Fruit fly (Drosophila melanogaster) whole organism, embryonic: Measurements from ENCODE around the gene CG1231.

Experiments
- Ada2b ChIP-seq: fragments of 200-800 bp; sonication (Bioruptor generic); IDR thresholded peaks from 2 replicates; pipeline ENCODE4 v1.3.6; 2022; ENCODE audit warnings: missing biosample characterization, missing genetic modification characterization
- CG10543 ChIP-seq: fragments of 200-800 bp; sonication (Bioruptor generic); optimal IDR thresholded peaks from 3 replicates; lab custom pipeline; 2017; ENCODE audit warnings: missing biosample characterization, mild to moderate bottlenecking, missing genetic modification characterization, moderate library complexity
- CG10979 ChIP-seq: fragments of 200-800 bp; sonication (Bioruptor generic); optimal IDR thresholded peaks from 2 replicates; lab custom pipeline; 2018; ENCODE audit warnings: missing biosample characterization, mild to moderate bottlenecking, missing genetic modification characterization, moderate library complexity
- CG11504 ChIP-seq: fragments of 200-800 bp; sonication (Bioruptor generic); optimal IDR thresholded peaks from 3 replicates; lab custom pipeline; 2019; ENCODE audit warnings: missing biosample characterization, mild to moderate bottlenecking, missing genetic modification characterization, moderate library complexity
- CG11695 ChIP-seq: fragments of 200-800 bp; sonication (Bioruptor generic); IDR thresholded peaks from 3 replicates; pipeline ENCODE4 v1.3.6; 2022; ENCODE audit warnings: missing biosample characterization, missing genetic modification characterization
- CG11696 ChIP-seq: fragments of 200-800 bp; sonication (Bioruptor generic); IDR thresholded peaks from 2 replicates; pipeline ENCODE4 v1.3.6; 2022; ENCODE audit warnings: missing biosample characterization, missing genetic modification characterization
- CG12659 ChIP-seq: fragments of 200-800 bp; sonication (Bioruptor generic); optimal IDR thresholded peaks from 3 replicates; lab custom pipeline; 2017; ENCODE audit warnings: mild to moderate bottlenecking, missing biosample characterization, missing genetic modification reagents, missing genetic modification characterization
- CG14710 ChIP-seq: fragments of 200-800 bp; sonication (Bioruptor generic); optimal IDR thresholded peaks from 3 replicates; lab custom pipeline; 2019; ENCODE audit warnings: missing biosample characterization, mild to moderate bottlenecking, missing genetic modification characterization, moderate library complexity
- CG16863 ChIP-seq: fragments of 200-800 bp; sonication (Bioruptor generic); optimal IDR thresholded peaks from 3 replicates; lab custom pipeline; 2016; ENCODE audit warnings: missing biosample characterization, missing genetic modification characterization
- CG17328 ChIP-seq: fragments of 200-800 bp; sonication (Bioruptor generic); IDR thresholded peaks from 2 replicates; pipeline ENCODE4 v1.3.6; 2022; ENCODE audit warnings: missing biosample characterization, missing genetic modification characterization
- CG17612 ChIP-seq: fragments of 200-800 bp; sonication (Bioruptor generic); IDR thresholded peaks from 2 replicates; pipeline ENCODE4 v1.3.6; 2022; ENCODE audit warnings: missing biosample characterization, missing genetic modification characterization
- CG1832 ChIP-seq: fragments of 200-800 bp; sonication (Bioruptor generic); optimal IDR thresholded peaks from 2 replicates; lab custom pipeline; 2017; ENCODE audit warnings: missing biosample characterization, mild to moderate bottlenecking, missing genetic modification characterization, inconsistent platforms
- CG2712 ChIP-seq: fragments of 200-800 bp; optimal IDR thresholded peaks from 3 replicates; lab custom pipeline; 2019; ENCODE audit warnings: missing biosample characterization, mild to moderate bottlenecking, missing genetic modification characterization, moderate library complexity
- CG3065 ChIP-seq: fragments of 200-800 bp; sonication (Bioruptor generic); optimal IDR thresholded peaks from 2 replicates; lab custom pipeline; 2016; ENCODE audit warnings: missing biosample characterization, missing genetic modification characterization
- CG34224 ChIP-seq: fragments of 200-800 bp; sonication (Bioruptor generic); IDR thresholded peaks from 3 replicates; pipeline ENCODE4 v1.3.6; 2022; ENCODE audit warnings: missing biosample characterization, missing genetic modification characterization; ENCODE audit not compliant: partially characterized antibody
- CG3838 ChIP-seq: fragments of 200-800 bp; sonication (Bioruptor generic); optimal IDR thresholded peaks from 3 replicates; lab custom pipeline; 2016; ENCODE audit warnings: missing biosample characterization, missing genetic modification characterization
- CG5245 ChIP-seq: fragments of 200-800 bp; sonication (Bioruptor generic); optimal IDR thresholded peaks from 3 replicates; lab custom pipeline; 2016; ENCODE audit warnings: missing biosample characterization, missing genetic modification characterization
- CG9876 ChIP-seq: fragments of 200-800 bp; sonication (Bioruptor generic); optimal IDR thresholded peaks from 2 replicates; lab custom pipeline; 2016; ENCODE audit warnings: missing biosample characterization, missing genetic modification characterization
- CoRest ChIP-seq: fragments of 200-800 bp; sonication (Bioruptor generic); optimal IDR thresholded peaks from 3 replicates; lab custom pipeline; 2018; ENCODE audit warnings: missing biosample characterization, mild to moderate bottlenecking, missing genetic modification characterization, moderate library complexity
- D19A ChIP-seq: fragments of 200-800 bp; optimal IDR thresholded peaks from 3 replicates; lab custom pipeline; 2019; ENCODE audit warnings: missing biosample characterization, mild to moderate bottlenecking, missing genetic modification characterization, moderate library complexity
- Hr51 ChIP-seq, 2 experiments: fragments of 200-800 bp; sonication (Bioruptor generic); optimal IDR thresholded peaks; 2 replicates in 1 of 2; 3 replicates in 1 of 2; lab custom pipeline; 2016 to 2018; ENCODE audit warnings: missing biosample characterization in 2 of 2, missing genetic modification characterization in 2 of 2, mild to moderate bottlenecking in 1 of 2, moderate library complexity in 1 of 2
- Mes4 ChIP-seq: fragments of 200-800 bp; sonication (Bioruptor generic); optimal IDR thresholded peaks from 2 replicates; lab custom pipeline; 2016; ENCODE audit warnings: missing biosample characterization, missing genetic modification characterization
- Nf-YA ChIP-seq: fragments of 200-800 bp; sonication (Bioruptor generic); IDR thresholded peaks from 2 replicates; pipeline ENCODE4 v1.3.6; 2022; ENCODE audit warnings: missing biosample characterization, missing genetic modification characterization
- Nf-YB ChIP-seq: fragments of 200-800 bp; sonication (Bioruptor generic); optimal IDR thresholded peaks from 3 replicates; lab custom pipeline; 2019; ENCODE audit warnings: missing biosample characterization, mild to moderate bottlenecking, missing genetic modification characterization, moderate library complexity
- Nf-YC ChIP-seq: fragments of 200-800 bp; optimal IDR thresholded peaks from 3 replicates; lab custom pipeline; 2019; ENCODE audit warnings: missing biosample characterization, mild to moderate bottlenecking, missing genetic modification characterization, moderate library complexity
- NfI ChIP-seq: fragments of 200-800 bp; sonication (Bioruptor generic); optimal IDR thresholded peaks from 3 replicates; lab custom pipeline; 2018; ENCODE audit warnings: missing biosample characterization, mild to moderate bottlenecking, missing genetic modification characterization, moderate library complexity
- PHDP ChIP-seq: fragments of 200-800 bp; sonication (Bioruptor generic); optimal IDR thresholded peaks from 3 replicates; lab custom pipeline; 2018; ENCODE audit warnings: missing biosample characterization, mild to moderate bottlenecking, missing genetic modification characterization, moderate library complexity
- Spps ChIP-seq: fragments of 200-800 bp; sonication (Bioruptor generic); optimal IDR thresholded peaks from 2 replicates; lab custom pipeline; 2018; ENCODE audit warnings: missing biosample characterization, mild to moderate bottlenecking, missing genetic modification characterization
- Trl ChIP-seq, 3 experiments: fragments of >200 bp in 2 of 3; fragments of 200-800 bp in 1 of 3; sonication (Bioruptor generic) in 1 of 3; optimal IDR thresholded peaks; 2 replicates in 1 of 3; 3 replicates in 2 of 3; lab custom pipeline; 2016 to 2017; ENCODE audit warnings: missing biosample characterization in 1 of 3, missing genetic modification characterization in 1 of 3
- Xbp1 ChIP-seq: fragments of 200-800 bp; sonication (Bioruptor generic); optimal IDR thresholded peaks from 3 replicates; lab custom pipeline; 2016; ENCODE audit warnings: missing biosample characterization, mild to moderate bottlenecking, missing genetic modification characterization
- bbx ChIP-seq: fragments of 200-800 bp; sonication (Bioruptor generic); IDR thresholded peaks from 2 replicates; pipeline ENCODE4 v1.3.6; 2022; ENCODE audit warnings: missing biosample characterization, missing genetic modification characterization; ENCODE audit not compliant: partially characterized antibody
- bigmax ChIP-seq: fragments of 200-800 bp; sonication (Bioruptor generic); optimal IDR thresholded peaks from 2 replicates; lab custom pipeline; 2018; ENCODE audit warnings: missing biosample characterization, mild to moderate bottlenecking, missing genetic modification characterization
- da ChIP-seq: fragments of 200-800 bp; sonication (Bioruptor generic); optimal IDR thresholded peaks from 2 replicates; lab custom pipeline; 2016; ENCODE audit warnings: missing biosample characterization, missing genetic modification characterization
- dmrt11E ChIP-seq: fragments of 200-800 bp; sonication (Bioruptor generic); optimal IDR thresholded peaks from 3 replicates; lab custom pipeline; 2018; ENCODE audit warnings: missing biosample characterization, mild to moderate bottlenecking, missing genetic modification characterization, moderate library complexity
- hb ChIP-seq: fragments of 200-800 bp; sonication (Bioruptor generic); IDR thresholded peaks from 3 replicates; pipeline ENCODE4 v1.3.6; 2022; ENCODE audit warnings: missing biosample characterization, missing genetic modification characterization; ENCODE audit not compliant: partially characterized antibody
- her ChIP-seq: fragments of 200-800 bp; sonication (Bioruptor generic); optimal IDR thresholded peaks from 2 replicates; lab custom pipeline; 2016; ENCODE audit warnings: missing biosample characterization, missing genetic modification characterization
- hkb ChIP-seq, 2 experiments: fragments of 200-800 bp in 1 of 2; fragments of >200 bp in 1 of 2; sonication (Bioruptor generic) in 1 of 2; IDR thresholded peaks in 1 of 2; optimal IDR thresholded peaks in 1 of 2; 2 replicates each; pipeline versions ENCODE4 v1.3.6 to Lab custom; 2017 to 2022; ENCODE audit warnings: missing biosample characterization in 1 of 2, missing genetic modification characterization in 1 of 2
- klu ChIP-seq: fragments of 200-800 bp; sonication (Bioruptor generic); IDR thresholded peaks from 2 replicates; pipeline ENCODE4 v1.3.6; 2022; ENCODE audit warnings: missing biosample characterization, missing genetic modification characterization
- kni ChIP-seq: fragments of 200-800 bp; sonication (Bioruptor generic); optimal IDR thresholded peaks from 3 replicates; lab custom pipeline; 2017; ENCODE audit warnings: mild to moderate bottlenecking, missing biosample characterization, missing genetic modification reagents, missing genetic modification characterization
- lola ChIP-seq, 3 experiments: fragments of >200 bp in 2 of 3; fragments of 200-800 bp in 1 of 3; sonication (Bioruptor generic) in 1 of 3; optimal IDR thresholded peaks; 2 replicates each; lab custom pipeline; 2017 to 2019; ENCODE audit warnings: missing biosample characterization in 3 of 3, missing genetic modification characterization in 3 of 3, mild to moderate bottlenecking in 1 of 3, moderate library complexity in 1 of 3
- pan ChIP-seq, 4 experiments: fragments of >200 bp in 3 of 4; fragments of 200-800 bp in 1 of 4; sonication (Bioruptor generic) in 1 of 4; optimal IDR thresholded peaks in 3 of 4; IDR thresholded peaks in 1 of 4; 2 replicates each; pipeline versions ENCODE4 v1.3.6 to Lab custom; 2017 to 2022; ENCODE audit warnings: missing biosample characterization in 2 of 4, missing genetic modification characterization in 2 of 4, mixed read lengths in 1 of 4
- peb ChIP-seq: fragments of 200-800 bp; sonication (Bioruptor generic); IDR thresholded peaks from 2 replicates; pipeline ENCODE4 v1.3.6; 2022; ENCODE audit warnings: missing biosample characterization, missing genetic modification characterization
- pfk ChIP-seq: fragments of 200-800 bp; sonication (Bioruptor generic); optimal IDR thresholded peaks from 2 replicates; lab custom pipeline; 2018; ENCODE audit warnings: missing biosample characterization, mild to moderate bottlenecking, missing genetic modification characterization, moderate library complexity
- salm ChIP-seq: fragments of 200-800 bp; sonication (Bioruptor generic); optimal IDR thresholded peaks from 2 replicates; lab custom pipeline; 2018; ENCODE audit warnings: missing biosample characterization, mild to moderate bottlenecking, missing genetic modification characterization
- tna ChIP-seq: fragments of 200-800 bp; sonication (Bioruptor generic); IDR thresholded peaks from 2 replicates; pipeline ENCODE4 v1.3.6; 2022; ENCODE audit warnings: missing biosample characterization, missing genetic modification characterization; ENCODE audit not compliant: partially characterized antibody
- wor ChIP-seq: fragments of 200-800 bp; sonication (Bioruptor generic); IDR thresholded peaks from 2 replicates; pipeline ENCODE4 v1.3.6; 2022; ENCODE audit warnings: missing biosample characterization, missing genetic modification characterization

CG1231 gene

dm6 chr3L:392622-393159 lies 36.5 kb downstream of the CG1231 start, which contains the start of gene trh (continued):
- TF ChIP-seq Trl (optimal IDR thresholded peaks at IDR 0.05; lab: Kevin White, UChicago) (peak in 1 of 2 experiments; percentile 64), Trl (GFP tag; optimal IDR thresholded peaks at IDR 0.05; lab: Kevin White, UChicago) (no peak), CG11696 (no peak), CoRest (no peak), lola (GFP tag; optimal IDR thresholded peaks at IDR 0.05; lab: Kevin White, UChicago) (no peak)

dm6 chr3L:395192-395591 lies 39.0 kb downstream of the CG1231 start:
- TF ChIP-seq Nf-YC (no peak), hb (no peak), kni (GFP tag; lab: Kevin White, UChicago) (peak; percentile 24), Hr51 (GFP tag; optimal IDR thresholded peaks at IDR 0.05; lab: Kevin White, UChicago) (peak in 1 of 2 experiments; percentile 20), CG16863 (GFP tag; lab: Kevin White, UChicago) (no peak), pfk (GFP tag; lab: Kevin White, UChicago) (no peak), Xbp1 (GFP tag; lab: Kevin White, UChicago) (peak; percentile 6), CG14710 (peak; percentile 16), da (no peak), bigmax (GFP tag; lab: Kevin White, UChicago) (no peak), CG11695 (GFP tag; lab: Robert Waterston, UW) (no peak), CG17328 (0 out of 2 replicates have a peak, but pooled peaks have one; percentile 35), Mes4 (GFP tag; lab: Kevin White, UChicago) (no peak), Nf-YB (GFP tag; lab: Kevin White, UChicago) (no peak), CG11504 (tag; lab: Kevin White, UChicago) (peak; percentile 60), her (GFP tag; lab: Kevin White, UChicago) (no peak), PHDP (tag; lab: Kevin White, UChicago) (peak; percentile 29), pan (optimal IDR thresholded peaks at IDR 0.05; lab: Kevin White, UChicago) (no peak), pan (GFP tag; optimal IDR thresholded peaks at IDR 0.05 in 1 of 2, IDR thresholded peaks at IDR 0.05 in 1 of 2) (no peak), Spps (tag; lab: Kevin White, UChicago) (no peak), CG10543 (peak; percentile 2), dmrt11E (tag; lab: Kevin White, UChicago) (peak; percentile 40), tna (GFP tag; lab: Robert Waterston, UW) (no peak), CG17612 (GFP tag; lab: Robert Waterston, UW) (no peak), CG10979 (peak; percentile 45), CG5245 (GFP tag; lab: Kevin White, UChicago) (no peak), hkb (optimal IDR thresholded peaks at IDR 0.05; lab: Kevin White, UChicago) (no peak), hkb (GFP tag; IDR thresholded peaks at IDR 0.05; lab: Robert Waterston, UW) (no peak), CG34224 (GFP tag; lab: Robert Waterston, UW) (no peak), peb (GFP tag; lab: Robert Waterston, UW) (no peak), CG2712 (tag; lab: Kevin White, UChicago) (peak; percentile 50), Nf-YA (no peak), Ada2b (GFP tag; lab: Robert Waterston, UW) (no peak), CG12659 (GFP tag; lab: Kevin White, UChicago) (peak; percentile 5), CG3838 (GFP tag; lab: Kevin White, UChicago) (no peak), D19A (tag; lab: Kevin White, UChicago) (peak; percentile 30), CG9876 (GFP tag; lab: Kevin White, UChicago) (no peak), salm (tag; lab: Kevin White, UChicago) (no peak), wor (GFP tag; lab: Robert Waterston, UW) (no peak), bbx (GFP tag; lab: Robert Waterston, UW) (no peak), NfI (GFP tag; lab: Kevin White, UChicago) (peak; percentile 0), CG1832 (GFP tag; lab: Kevin White, UChicago) (no peak), klu (no peak), CG3065 (GFP tag; lab: Kevin White, UChicago) (no peak)
